Fruit fly (Drosophila melanogaster): ENCODE measurements around the gene CG13995.

dm6 chr2L:6084694-6085093 is 30.6 kb downstream of the CG13995 start:
- no peak for TF ChIP-seq pan (optimal IDR thresholded peaks at IDR 0.05)
- TF ChIP-seq EcR (GFP tag; optimal IDR thresholded peaks at IDR 0.05): no peak
- TF ChIP-seq psq (optimal IDR thresholded peaks at IDR 0.05): no peak

Data from whole organism.